Fruit fly (Drosophila melanogaster): Measurements from ENCODE around the gene CG7888.
A peak's percentile ranks its signal among the peaks of the same experiment; 100 is the strongest.

Gene CG7888

dm6 chr3L:11070372-11070854, 16.6 kb downstream of the CG7888 start, which contains the start of gene Mocs1 (continued):
- TF ChIP-seq HmgZ (tag; optimal IDR thresholded peaks at IDR 0.05) (peak; percentile 38), Jarid2 (GFP tag; optimal IDR thresholded peaks at IDR 0.05) (peak; percentile 57), Nf-YC (tag; optimal IDR thresholded peaks at IDR 0.05) (peak; percentile 38), CG18599 (GFP tag; optimal IDR thresholded peaks at IDR 0.05) (peak; percentile 6), kay (GFP tag; optimal IDR thresholded peaks at IDR 0.05) (no peak), Adf1 (GFP tag; IDR thresholded peaks at IDR 0.05) (peak; percentile 48), cas (GFP tag; IDR thresholded peaks at IDR 0.05) (no peak), ash1 (GFP tag; optimal IDR thresholded peaks at IDR 0.05) (no peak), Rx (GFP tag; IDR thresholded peaks at IDR 0.05) (no peak), CG6683 (GFP tag; optimal IDR thresholded peaks at IDR 0.05) (peak; percentile 2), CG10321 (GFP tag; IDR thresholded peaks at IDR 0.05) (no peak), Gug (GFP tag; IDR thresholded peaks at IDR 0.05) (no peak), Chrac-16 (GFP tag; optimal IDR thresholded peaks at IDR 0.05) (no peak), pzg (GFP tag; optimal IDR thresholded peaks at IDR 0.05) (peak; percentile 41), CG1529 (GFP tag; optimal IDR thresholded peaks at IDR 0.05) (no peak), Abd-B (GFP tag; optimal IDR thresholded peaks at IDR 0.05) (no peak), Hmr (GFP tag; optimal IDR thresholded peaks at IDR 0.05) (peak; percentile 22), chn (GFP tag; optimal IDR thresholded peaks at IDR 0.05) (no peak), CG2116 (GFP tag; optimal IDR thresholded peaks at IDR 0.05) (no peak), Xbp1 (GFP tag; optimal IDR thresholded peaks at IDR 0.05) (no peak), emc (GFP tag; optimal IDR thresholded peaks at IDR 0.05) (no peak), CG8924 (tag; optimal IDR thresholded peaks at IDR 0.05) (no peak), Trl (optimal IDR thresholded peaks at IDR 0.05) (peak in 1 of 2 experiments; percentile 6), Trl (GFP tag; optimal IDR thresholded peaks at IDR 0.05) (no peak), NFAT (GFP tag; IDR thresholded peaks at IDR 0.05) (peak; percentile 23; the same call in 1 of the 2 replicates), CG17359 (tag; optimal IDR thresholded peaks at IDR 0.05) (peak; percentile 2), CG17328 (GFP tag; IDR thresholded peaks at IDR 0.05) (peak; percentile 30; the same call in 1 of the 2 replicates), ken (GFP tag; IDR thresholded peaks at IDR 0.05) (no peak), lab (GFP tag; optimal IDR thresholded peaks at IDR 0.05) (peak; percentile 68), tap (tag; optimal IDR thresholded peaks at IDR 0.05) (no peak), CHES-1-like (GFP tag; optimal IDR thresholded peaks at IDR 0.05) (peak; percentile 15), cwo (GFP tag; optimal IDR thresholded peaks at IDR 0.05) (peak; percentile 40), CG14441 (GFP tag; IDR thresholded peaks at IDR 0.05) (no peak), fd3F (GFP tag; optimal IDR thresholded peaks at IDR 0.05) (no peak), CG2678 (tag; optimal IDR thresholded peaks at IDR 0.05) (peak; percentile 7), B-H2 (GFP tag; optimal IDR thresholded peaks at IDR 0.05) (peak; percentile 36), MBD-R2 (GFP tag; IDR thresholded peaks at IDR 0.05) (peak; percentile 41; the same call in 1 of the 2 replicates), CG10267 (tag; optimal IDR thresholded peaks at IDR 0.05) (peak; percentile 24), BEAF-32 (GFP tag; optimal IDR thresholded peaks at IDR 0.05) (no peak), grau (tag; optimal IDR thresholded peaks at IDR 0.05) (peak; percentile 17), schlank (tag; optimal IDR thresholded peaks at IDR 0.05) (no peak), crp (GFP tag; optimal IDR thresholded peaks at IDR 0.05) (peak in 1 of 2 experiments; percentile 77), slbo (GFP tag; IDR thresholded peaks at IDR 0.05) (0 out of 2 replicates have a peak, but pooled peaks have one; percentile 24), Opbp (GFP tag; IDR thresholded peaks at IDR 0.05; ENCODE audit: partially characterized antibody) (no peak), Ravus (GFP tag; IDR thresholded peaks at IDR 0.05) (no peak), Mrtf (GFP tag; IDR thresholded peaks at IDR 0.05) (peak; percentile 13; the same call in 1 of the 3 replicates), CG16779 (GFP tag; IDR thresholded peaks at IDR 0.05) (no peak), gsb-n (tag; optimal IDR thresholded peaks at IDR 0.05) (no peak), chm (GFP tag; IDR thresholded peaks at IDR 0.05) (peak; percentile 28; the same call in 1 of the 2 replicates), CG32772 (GFP tag; IDR thresholded peaks at IDR 0.05) (no peak), CG4820 (GFP tag; optimal IDR thresholded peaks at IDR 0.05) (no peak)

Data from whole organism, embryonic.